Worm (Caenorhabditis elegans): ENCODE measurements around the gene ZK353.4.

- TF ChIP-seq snu-23 (GFP tag; optimal IDR thresholded peaks at IDR 0.05) (no peak), ztf-4 (tag; optimal IDR thresholded peaks at IDR 0.05) (no peak), isw-1 (GFP tag; IDR thresholded peaks at IDR 0.05) (no peak), pqm-1 (tag; optimal IDR thresholded peaks at IDR 0.05) (no peak), ztf-11 (tag; optimal IDR thresholded peaks at IDR 0.05) (no peak), nhr-28 (tag; optimal IDR thresholded peaks at IDR 0.05) (no peak), egl-27 (tag; optimal IDR thresholded peaks at IDR 0.05) (no peak), lir-3 (tag; optimal IDR thresholded peaks at IDR 0.05; ENCODE audit: poor library complexity) (no peak), lin-39 (tag; optimal IDR thresholded peaks at IDR 0.05) (no peak), fkh-10 (GFP tag; optimal IDR thresholded peaks at IDR 0.05) (no peak), mef-2 (tag; optimal IDR thresholded peaks at IDR 0.05) (no peak)
Observed at ce11 chrIII:8370188-8370587, 19.3 kb downstream of the ZK353.4 start.
